Fruit fly (Drosophila melanogaster) whole organism, adult: ENCODE measurements around the gene dor.
A peak's percentile ranks its signal among the peaks of the same experiment; 100 is the strongest.

Experiments
- CG12768 ChIP-seq: fragments of 200-800 bp; sonication (Bioruptor generic); optimal IDR thresholded peaks from 2 replicates; lab custom pipeline; 2017; ENCODE audit warnings: missing biosample characterization, missing genetic modification characterization, mild to moderate bottlenecking, moderate library complexity, missing genetic modification reagents
- CG14711 ChIP-seq: fragments of 200-800 bp; sonication (Bioruptor generic); optimal IDR thresholded peaks from 2 replicates; lab custom pipeline; 2018; ENCODE audit warnings: missing biosample characterization, mild to moderate bottlenecking, missing genetic modification characterization, moderate library complexity
- CG1620 ChIP-seq: fragments of 200-800 bp; sonication (Bioruptor generic); optimal IDR thresholded peaks from 2 replicates; lab custom pipeline; 2016; ENCODE audit warnings: missing biosample characterization, missing genetic modification characterization
- CG33017 ChIP-seq: fragments of 200-800 bp; sonication (Bioruptor generic); optimal IDR thresholded peaks from 2 replicates; lab custom pipeline; 2018; ENCODE audit warnings: missing biosample characterization, mild to moderate bottlenecking, missing genetic modification characterization, moderate library complexity
- CG5204 ChIP-seq: fragments of 200-800 bp; sonication (Bioruptor generic); optimal IDR thresholded peaks from 2 replicates; lab custom pipeline; 2016; ENCODE audit warnings: missing biosample characterization, missing genetic modification characterization
- CG7045 ChIP-seq: fragments of 200-800 bp; sonication (Bioruptor generic); optimal IDR thresholded peaks from 2 replicates; lab custom pipeline; 2017; ENCODE audit warnings: missing biosample characterization, mild to moderate bottlenecking, missing genetic modification characterization
- CG7101 ChIP-seq: fragments of 200-800 bp; sonication (Bioruptor generic); optimal IDR thresholded peaks from 2 replicates; lab custom pipeline; 2018; ENCODE audit warnings: missing biosample characterization, mild to moderate bottlenecking, missing genetic modification characterization, moderate library complexity
- Clk ChIP-seq: fragments of 200-800 bp; sonication (Bioruptor generic); optimal IDR thresholded peaks from 2 replicates; lab custom pipeline; 2017; ENCODE audit warnings: missing biosample characterization, missing genetic modification characterization
- Hr96 ChIP-seq: fragments of 200-800 bp; sonication (Bioruptor generic); optimal IDR thresholded peaks from 2 replicates; lab custom pipeline; 2016; ENCODE audit warnings: missing biosample characterization, missing genetic modification characterization
- Mnt ChIP-seq: fragments of 200-800 bp; sonication (Bioruptor generic); optimal IDR thresholded peaks from 2 replicates; lab custom pipeline; 2016; ENCODE audit warnings: missing biosample characterization, mild to moderate bottlenecking, missing genetic modification characterization
- bab1 ChIP-seq: fragments of 200-800 bp; sonication (Bioruptor generic); optimal IDR thresholded peaks from 3 replicates; lab custom pipeline; 2019; ENCODE audit warnings: missing biosample characterization, mild to moderate bottlenecking, missing genetic modification characterization, moderate library complexity
- cnc ChIP-seq, 2 experiments: fragments of >200 bp; optimal IDR thresholded peaks; 2 replicates each; lab custom pipeline; 2017
- ovo ChIP-seq: fragments of 200-800 bp; sonication (Bioruptor generic); optimal IDR thresholded peaks from 2 replicates; lab custom pipeline; 2016; ENCODE audit warnings: missing biosample characterization, missing genetic modification characterization
- pad ChIP-seq: fragments of 200-800 bp; sonication (Bioruptor generic); optimal IDR thresholded peaks from 3 replicates; lab custom pipeline; 2017; ENCODE audit warnings: missing biosample characterization, missing genetic modification characterization, mild to moderate bottlenecking, moderate library complexity, missing genetic modification reagents
- toe ChIP-seq: fragments of 200-800 bp; sonication (Bioruptor generic); optimal IDR thresholded peaks from 2 replicates; lab custom pipeline; 2016; ENCODE audit warnings: missing biosample characterization, missing genetic modification characterization

dor gene

DNA sequence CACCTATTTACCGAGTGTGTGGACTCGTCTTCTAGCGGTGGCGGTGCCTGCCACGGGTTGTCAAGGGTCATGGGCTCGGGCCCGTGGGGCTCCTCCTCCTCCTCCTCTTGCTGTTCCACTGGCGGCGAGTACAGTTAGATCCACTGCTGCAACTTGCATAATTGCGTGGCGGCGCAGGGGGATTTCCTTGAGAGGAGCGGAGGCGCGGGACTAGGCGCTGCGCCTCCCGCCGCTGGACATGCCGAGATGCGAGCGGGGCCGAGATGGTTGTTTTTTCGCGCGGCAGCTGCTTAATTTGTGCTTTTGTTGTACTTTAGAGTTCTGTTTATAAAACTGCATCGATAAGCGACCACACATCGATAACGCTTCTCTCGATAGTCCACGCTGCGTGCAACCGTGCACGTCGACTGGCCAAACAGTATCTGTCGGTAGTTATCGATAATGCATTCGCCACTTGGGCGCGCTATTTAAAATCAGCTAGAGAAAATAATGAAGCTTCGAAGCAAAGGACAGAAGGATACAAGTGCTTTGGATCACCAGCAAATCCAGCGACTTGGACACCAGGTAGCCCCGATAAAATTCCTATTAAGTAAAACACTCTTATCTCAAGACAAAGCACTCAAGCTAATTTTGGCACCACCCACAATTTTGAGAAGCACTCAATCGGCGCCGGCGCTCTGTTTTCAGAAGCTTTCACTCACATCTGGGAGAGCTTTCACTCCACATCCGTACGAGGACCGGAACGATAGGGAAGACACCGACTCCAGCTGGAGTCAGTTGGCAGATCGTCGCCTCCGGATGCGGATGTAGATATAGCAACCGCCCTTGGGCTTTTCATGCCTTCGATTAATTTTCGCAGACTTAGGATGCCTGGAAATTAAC is 30.9 kb downstream of the dor start, which contains the start of gene a6:
a6 (minus strand) TSS at position 361 of the 882 bp plus-strand sequence.
- no peak for TF ChIP-seq CG12768 (GFP tag; lab: Kevin White, UChicago)
- peak; percentile 63 for TF ChIP-seq bab1 (GFP tag; lab: Kevin White, UChicago)

DNA sequence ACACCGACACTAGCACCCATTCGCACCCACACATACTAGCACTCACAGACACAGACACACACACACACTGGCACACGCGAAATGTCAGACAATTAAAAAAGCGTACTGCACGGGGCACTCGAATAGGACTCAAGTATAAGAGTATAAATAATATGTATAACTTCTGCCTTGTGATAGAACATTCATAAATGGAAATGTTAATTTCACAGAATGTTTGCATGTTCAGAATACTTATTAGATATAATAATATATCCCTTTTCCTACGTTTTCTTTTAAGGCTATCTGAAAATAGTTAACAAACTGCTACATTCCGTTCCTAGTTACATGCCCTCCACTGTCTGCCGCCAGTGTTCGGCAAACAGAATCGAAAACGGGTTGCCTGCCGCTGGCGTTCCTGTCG is 41.1 kb downstream of the dor start:
- no peak for TF ChIP-seq CG12768 (GFP tag; lab: Kevin White, UChicago)

DNA sequence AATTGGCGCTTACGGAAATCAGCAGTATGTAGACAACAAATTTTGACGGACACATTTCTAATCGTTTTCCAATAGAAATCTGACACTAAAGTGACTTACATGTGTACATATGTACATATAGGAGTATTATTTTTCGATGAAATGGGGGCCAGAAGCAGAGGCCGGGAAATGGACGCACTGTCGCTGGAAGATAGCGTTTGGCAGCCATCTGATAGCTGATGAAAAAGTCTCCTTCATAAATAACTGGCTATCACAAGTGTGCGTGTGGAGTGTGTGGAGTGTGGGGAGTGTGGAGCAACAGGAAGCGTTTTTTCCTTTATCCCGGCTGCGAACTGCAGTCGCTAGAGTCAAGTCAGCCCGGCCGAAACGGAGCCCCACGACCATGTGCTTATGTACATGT is 45.2 kb downstream of the dor start, which contains the start of gene CG3795:
CG3795 (minus strand) TSS at position 101 of the 400 bp plus-strand sequence.
- TF ChIP-seq ovo (GFP tag; lab: Kevin White, UChicago), result no peak
- TF ChIP-seq CG1620 (GFP tag; lab: Kevin White, UChicago), result no peak
- TF ChIP-seq CG14711, result no peak
- no peak for TF ChIP-seq Mnt (GFP tag; lab: Kevin White, UChicago)
- no peak for TF ChIP-seq toe (GFP tag; lab: Kevin White, UChicago)
- no peak for TF ChIP-seq CG33017 (tag; lab: Kevin White, UChicago)
- TF ChIP-seq Hr96 (GFP tag; lab: Kevin White, UChicago), result no peak
- TF ChIP-seq CG5204 (GFP tag; lab: Kevin White, UChicago), result no peak

dm6 chrX:1714874-1715273 is 50.0 kb downstream of the dor start:
- TF ChIP-seq CG1620 (GFP tag; lab: Kevin White, UChicago), result no peak
- no peak for TF ChIP-seq bab1 (GFP tag; lab: Kevin White, UChicago)
- TF ChIP-seq cnc (optimal IDR thresholded peaks at IDR 0.05; lab: Kevin White, UChicago), result no peak
- TF ChIP-seq Clk (GFP tag; lab: Kevin White, UChicago), result no peak
- TF ChIP-seq Mnt (GFP tag; lab: Kevin White, UChicago), result no peak
- TF ChIP-seq CG33017 (tag; lab: Kevin White, UChicago), result no peak
- no peak for TF ChIP-seq CG7045 (GFP tag; lab: Kevin White, UChicago)
- TF ChIP-seq CG5204 (GFP tag; lab: Kevin White, UChicago), result no peak
- TF ChIP-seq pad, result no peak
- no peak for TF ChIP-seq CG14711
- TF ChIP-seq Hr96 (GFP tag; lab: Kevin White, UChicago), result no peak
- no peak for TF ChIP-seq CG7101 (tag; lab: Kevin White, UChicago)
